Fruit fly (Drosophila melanogaster) S2 (cell line): ENCODE results near the gene Svil.

ENCODE experiments used
- CG8478 ChIP-seq: fragments of >200 bp; optimal IDR thresholded peaks from 2 replicates; lab custom pipeline; 2018
- CTCF ChIP-seq, 2 experiments: fragments of >200 bp; optimal IDR thresholded peaks; 2 replicates each; lab custom pipeline; 2018

- TF ChIP-seq CG8478 (lab: Kevin White, UChicago) (no peak), CTCF (optimal IDR thresholded peaks at IDR 0.05; lab: Kevin White, UChicago) (no peak)
These were observed 149.4 kb downstream of the Svil start, which contains the start of gene CG32295 for dm6 chr3L:2526873-2527272.
